Worm (Caenorhabditis elegans): ENCODE data around the gene Y69A2AR.46.
A peak's percentile ranks its signal among the peaks of the same experiment; 100 is the strongest.

Y69A2AR.46 gene

ce11 chrIV:2552276-2552675 is 9.2 kb upstream of the Y69A2AR.46 start:
- TF ChIP-seq ref-1 (GFP tag; conservative IDR thresholded peaks at IDR 0.05) (no peak), T22C8.4 (GFP tag; IDR thresholded peaks at IDR 0.05) (peak; percentile 49; the same call in 1 of the 2 replicates)

- no peak for TF ChIP-seq flt-1 (GFP tag; IDR thresholded peaks at IDR 0.05)
Observed at ce11 chrIV:2552855-2553254, 8.6 kb upstream of the Y69A2AR.46 start.

ce11 chrIV:2556211-2556610 is 5.2 kb upstream of the Y69A2AR.46 start:
- no peak for TF ChIP-seq klf-2 (GFP tag; conservative IDR thresholded peaks at IDR 0.05)
- no peak for TF ChIP-seq cog-1 (tag; optimal IDR thresholded peaks at IDR 0.05)
- peak; percentile 55; the same call in 1 of the 2 replicates for TF ChIP-seq T22C8.4 (GFP tag; IDR thresholded peaks at IDR 0.05)
- TF ChIP-seq ref-1 (GFP tag; conservative IDR thresholded peaks at IDR 0.05) = no peak
- no peak for TF ChIP-seq tab-1 (GFP tag; IDR thresholded peaks at IDR 0.05)
- TF ChIP-seq flt-1 (GFP tag; IDR thresholded peaks at IDR 0.05) = no peak
- TF ChIP-seq med-1 (GFP tag; optimal IDR thresholded peaks at IDR 0.05; ENCODE audit: insufficient read depth) = no peak

- TF ChIP-seq ztf-29 (GFP tag; IDR thresholded peaks at IDR 0.05) = no peak
- no peak for TF ChIP-seq klf-2 (GFP tag; conservative IDR thresholded peaks at IDR 0.05)
- TF ChIP-seq med-1 (GFP tag; optimal IDR thresholded peaks at IDR 0.05; ENCODE audit: insufficient read depth) = no peak
- no peak for TF ChIP-seq ref-1 (GFP tag; conservative IDR thresholded peaks at IDR 0.05)
- no peak for TF ChIP-seq ztf-23 (GFP tag; IDR thresholded peaks at IDR 0.05)
- TF ChIP-seq flt-1 (GFP tag; IDR thresholded peaks at IDR 0.05) = no peak
- no peak for TF ChIP-seq cog-1 (tag; optimal IDR thresholded peaks at IDR 0.05)
- no peak for TF ChIP-seq tab-1 (GFP tag; IDR thresholded peaks at IDR 0.05)
- no peak for TF ChIP-seq T22C8.4 (GFP tag; IDR thresholded peaks at IDR 0.05)
Observed at ce11 chrIV:2562071-2562470, 613 bp downstream of the Y69A2AR.46 start, which contains the start of gene Y69A2AR.50. Gene Y69A2AR.50, plus strand, starts transcription at chrIV:2562371.

ce11 chrIV:2563969-2564368 is 2.5 kb downstream of the Y69A2AR.46 start, which contains the start of gene Y69A2AR.24:
Gene Y69A2AR.24, minus strand, starts transcription at chrIV:2564069.
- TF ChIP-seq tab-1 (GFP tag; IDR thresholded peaks at IDR 0.05) (no peak), med-1 (GFP tag; optimal IDR thresholded peaks at IDR 0.05; ENCODE audit: insufficient read depth) (no peak), ztf-29 (GFP tag; IDR thresholded peaks at IDR 0.05) (no peak), T22C8.4 (GFP tag; IDR thresholded peaks at IDR 0.05) (no peak), flt-1 (GFP tag; IDR thresholded peaks at IDR 0.05) (no peak), ref-1 (GFP tag; conservative IDR thresholded peaks at IDR 0.05) (no peak), ztf-23 (GFP tag; IDR thresholded peaks at IDR 0.05) (no peak), cog-1 (tag; optimal IDR thresholded peaks at IDR 0.05) (no peak), klf-2 (GFP tag; conservative IDR thresholded peaks at IDR 0.05) (no peak)

ce11 chrIV:2568267-2568666 is 6.8 kb downstream of the Y69A2AR.46 start, which contains the start of the genes Y69A2AR.25 and Y69A2AR.12:
Gene Y69A2AR.25, minus strand, starts transcription at chrIV:2568367.
Gene Y69A2AR.12, plus strand, starts transcription at chrIV:2568614.
- TF ChIP-seq tab-1 (GFP tag; IDR thresholded peaks at IDR 0.05) = no peak
- no peak for TF ChIP-seq cog-1 (tag; optimal IDR thresholded peaks at IDR 0.05)
- TF ChIP-seq med-1 (GFP tag; optimal IDR thresholded peaks at IDR 0.05; ENCODE audit: insufficient read depth) = no peak
- TF ChIP-seq T22C8.4 (GFP tag; IDR thresholded peaks at IDR 0.05) = no peak
- no peak for TF ChIP-seq klf-2 (GFP tag; conservative IDR thresholded peaks at IDR 0.05)
- no peak for TF ChIP-seq ref-1 (GFP tag; conservative IDR thresholded peaks at IDR 0.05)
- TF ChIP-seq flt-1 (GFP tag; IDR thresholded peaks at IDR 0.05) = no peak
- no peak for TF ChIP-seq ztf-23 (GFP tag; IDR thresholded peaks at IDR 0.05)

ce11 chrIV:2572107-2572506 is 10.6 kb downstream of the Y69A2AR.46 start, which contains the start of gene Y69A2AR.51:
Gene Y69A2AR.51, plus strand, starts transcription at chrIV:2572407.
- TF ChIP-seq ztf-29 (GFP tag; IDR thresholded peaks at IDR 0.05) = no peak
- TF ChIP-seq T22C8.4 (GFP tag; IDR thresholded peaks at IDR 0.05) = no peak
- no peak for TF ChIP-seq med-1 (GFP tag; optimal IDR thresholded peaks at IDR 0.05; ENCODE audit: insufficient read depth)
- TF ChIP-seq tab-1 (GFP tag; IDR thresholded peaks at IDR 0.05) = no peak
- TF ChIP-seq klf-2 (GFP tag; conservative IDR thresholded peaks at IDR 0.05) = no peak
- TF ChIP-seq cog-1 (tag; optimal IDR thresholded peaks at IDR 0.05) = no peak
- TF ChIP-seq ztf-23 (GFP tag; IDR thresholded peaks at IDR 0.05) = no peak
- TF ChIP-seq flt-1 (GFP tag; IDR thresholded peaks at IDR 0.05) = no peak
- TF ChIP-seq ref-1 (GFP tag; conservative IDR thresholded peaks at IDR 0.05) = no peak

- TF ChIP-seq flt-1 (GFP tag; IDR thresholded peaks at IDR 0.05) (no peak), med-1 (GFP tag; optimal IDR thresholded peaks at IDR 0.05; ENCODE audit: insufficient read depth) (no peak), tab-1 (GFP tag; IDR thresholded peaks at IDR 0.05) (no peak), klf-2 (GFP tag; conservative IDR thresholded peaks at IDR 0.05) (no peak), ztf-23 (GFP tag; IDR thresholded peaks at IDR 0.05) (no peak), cog-1 (tag; optimal IDR thresholded peaks at IDR 0.05) (no peak), ztf-29 (GFP tag; IDR thresholded peaks at IDR 0.05) (no peak), T22C8.4 (GFP tag; IDR thresholded peaks at IDR 0.05) (no peak), ref-1 (GFP tag; conservative IDR thresholded peaks at IDR 0.05) (no peak)
Observed at ce11 chrIV:2573122-2573521, 11.7 kb downstream of the Y69A2AR.46 start.

ce11 chrIV:2581483-2581882 is 20.0 kb downstream of the Y69A2AR.46 start, which contains the start of gene nhr-242:
Gene nhr-242, minus strand, starts transcription at chrIV:2581583.
- TF ChIP-seq ref-1 (GFP tag; conservative IDR thresholded peaks at IDR 0.05) (no peak), med-1 (GFP tag; optimal IDR thresholded peaks at IDR 0.05; ENCODE audit: insufficient read depth) (no peak), cog-1 (tag; optimal IDR thresholded peaks at IDR 0.05) (no peak), ztf-29 (GFP tag; IDR thresholded peaks at IDR 0.05) (no peak), tab-1 (GFP tag; IDR thresholded peaks at IDR 0.05) (no peak), ztf-23 (GFP tag; IDR thresholded peaks at IDR 0.05) (no peak), klf-2 (GFP tag; conservative IDR thresholded peaks at IDR 0.05) (no peak), T22C8.4 (GFP tag; IDR thresholded peaks at IDR 0.05) (no peak), flt-1 (GFP tag; IDR thresholded peaks at IDR 0.05) (no peak)

- TF ChIP-seq tab-1 (GFP tag; IDR thresholded peaks at IDR 0.05) = no peak
- no peak for TF ChIP-seq ref-1 (GFP tag; conservative IDR thresholded peaks at IDR 0.05)
- no peak for TF ChIP-seq flt-1 (GFP tag; IDR thresholded peaks at IDR 0.05)
- no peak for TF ChIP-seq cog-1 (tag; optimal IDR thresholded peaks at IDR 0.05)
- TF ChIP-seq T22C8.4 (GFP tag; IDR thresholded peaks at IDR 0.05) = no peak
- no peak for TF ChIP-seq ztf-29 (GFP tag; IDR thresholded peaks at IDR 0.05)
- TF ChIP-seq ztf-23 (GFP tag; IDR thresholded peaks at IDR 0.05) = no peak
- no peak for TF ChIP-seq med-1 (GFP tag; optimal IDR thresholded peaks at IDR 0.05; ENCODE audit: insufficient read depth)
- no peak for TF ChIP-seq klf-2 (GFP tag; conservative IDR thresholded peaks at IDR 0.05)
Observed at ce11 chrIV:2597417-2597816, 36.0 kb downstream of the Y69A2AR.46 start, which contains the start of gene Y69A2AR.47. Gene Y69A2AR.47, plus strand, starts transcription at chrIV:2597717.
